Worm (Caenorhabditis elegans): ENCODE results near the gene cyp-13A8.

The cyp-13A8 gene

DNA sequence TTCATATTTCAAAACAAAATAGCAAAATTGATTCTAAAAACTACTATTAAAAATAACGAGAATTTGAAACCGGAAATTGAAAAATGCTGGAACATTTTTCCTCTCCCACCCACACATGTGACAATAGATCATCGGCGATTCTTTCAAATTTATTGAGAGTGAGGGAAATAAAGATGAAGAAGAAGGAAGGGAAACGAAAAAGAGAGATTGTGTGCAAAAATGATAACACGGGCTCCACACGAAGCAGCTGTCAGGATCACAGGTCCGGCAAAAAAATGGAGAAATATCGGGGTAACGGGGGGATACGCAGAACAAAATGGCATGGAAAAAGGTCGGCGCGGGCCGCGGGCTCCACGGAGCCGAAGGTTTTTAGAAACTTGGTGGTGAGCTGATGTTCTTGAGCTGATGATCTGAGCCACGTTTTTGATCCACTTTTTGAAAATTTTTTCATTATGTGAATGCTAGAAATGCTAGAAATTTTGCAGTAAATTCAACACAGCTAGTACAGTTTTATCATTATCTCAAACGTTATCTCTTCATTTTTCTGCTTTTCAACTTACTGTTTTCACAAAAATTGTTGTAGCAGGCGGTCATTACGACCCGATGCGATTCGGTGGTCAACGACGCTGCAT, 49.6 kb downstream of the cyp-13A8 start, which contains the start of gene shk-1:
Gene shk-1, plus strand, starts transcription at position 582 of the 632 bp plus-strand sequence.
- TF ChIP-seq F55B11.4 (tag; optimal IDR thresholded peaks at IDR 0.05; ENCODE audit: borderline replicate concordance, insufficient read depth) (no peak), Y53G8AR.9 (GFP tag; conservative IDR thresholded peaks at IDR 0.05) (no peak), zim-3 (tag; optimal IDR thresholded peaks at IDR 0.05) (no peak), F22D6.2 (tag; optimal IDR thresholded peaks at IDR 0.05) (no peak), snpc-1.1 (tag; optimal IDR thresholded peaks at IDR 0.05; ENCODE audit: insufficient read depth) (no peak), rcor-1 (GFP tag; IDR thresholded peaks at IDR 0.05) (no peak), nhr-90 (tag; optimal IDR thresholded peaks at IDR 0.05) (no peak), nhr-179 (tag; optimal IDR thresholded peaks at IDR 0.05) (no peak), somi-1 (GFP tag; optimal IDR thresholded peaks at IDR 0.05) (no peak), lin-54 (GFP tag; optimal IDR thresholded peaks at IDR 0.05) (no peak), ZK185.1 (tag; optimal IDR thresholded peaks at IDR 0.05; ENCODE audit: poor library complexity, severe bottlenecking) (no peak), akir-1 (GFP tag; optimal IDR thresholded peaks at IDR 0.05) (no peak), K11D2.4 (GFP tag; IDR thresholded peaks at IDR 0.05) (no peak), hmg-1.2 (GFP tag; IDR thresholded peaks at IDR 0.05) (no peak), Y95B8A.8 (GFP tag; IDR thresholded peaks at IDR 0.05) (no peak), ztf-28 (GFP tag; IDR thresholded peaks at IDR 0.05) (no peak), nfya-1 (tag; optimal IDR thresholded peaks at IDR 0.05; ENCODE audit: borderline replicate concordance, insufficient read depth) (no peak), nhr-80 (tag; optimal IDR thresholded peaks at IDR 0.05) (no peak)

Data from whole organism, young adult.